Fruit fly (Drosophila melanogaster) whole organism, embryonic: Measurements from ENCODE around the gene Tbc1d22.

Source experiments
- CG1233 ChIP-seq: fragments of 200-800 bp; sonication (Bioruptor generic); optimal IDR thresholded peaks from 4 replicates; lab custom pipeline; 2018; ENCODE audit warnings: missing biosample characterization, mild to moderate bottlenecking, missing genetic modification characterization
- CG15011 ChIP-seq: fragments of 200-800 bp; sonication (Bioruptor generic); optimal IDR thresholded peaks from 3 replicates; lab custom pipeline; 2018; ENCODE audit warnings: missing biosample characterization, mild to moderate bottlenecking, missing genetic modification characterization
- CG17829 ChIP-seq: fragments of 200-800 bp; optimal IDR thresholded peaks from 2 replicates; lab custom pipeline; 2019; ENCODE audit warnings: missing biosample characterization, mild to moderate bottlenecking, missing genetic modification characterization, moderate library complexity
- CG8359 ChIP-seq: fragments of 200-800 bp; sonication (Bioruptor generic); optimal IDR thresholded peaks from 2 replicates; lab custom pipeline; 2017; ENCODE audit warnings: missing biosample characterization, mild to moderate bottlenecking, missing genetic modification characterization, borderline replicate concordance
- CrebB ChIP-seq: fragments of 200-800 bp; sonication (Bioruptor generic); optimal IDR thresholded peaks from 3 replicates; lab custom pipeline; 2018; ENCODE audit warnings: missing biosample characterization, mild to moderate bottlenecking, missing genetic modification characterization
- Dfd ChIP-seq, 2 experiments: fragments of >200 bp; optimal IDR thresholded peaks; 2 replicates each; lab custom pipeline; 2017; ENCODE audit warnings: missing biosample characterization in 2 of 2, missing genetic modification characterization in 2 of 2
- Lhr ChIP-seq: fragments of 200-800 bp; sonication (Bioruptor generic); optimal IDR thresholded peaks from 3 replicates; lab custom pipeline; 2017; ENCODE audit warnings: mild to moderate bottlenecking, missing biosample characterization, missing genetic modification reagents, missing genetic modification characterization
- NC2β ChIP-seq: fragments of 200-800 bp; sonication (Bioruptor generic); optimal IDR thresholded peaks from 2 replicates; lab custom pipeline; 2016; ENCODE audit warnings: missing biosample characterization, missing genetic modification characterization
- Sry-δ ChIP-seq: fragments of 200-800 bp; sonication (Bioruptor generic); optimal IDR thresholded peaks from 2 replicates; lab custom pipeline; 2016; ENCODE audit warnings: missing biosample characterization, missing genetic modification characterization
- Ssrp ChIP-seq: fragments of 200-800 bp; sonication (Bioruptor generic); optimal IDR thresholded peaks from 2 replicates; lab custom pipeline; 2018; ENCODE audit warnings: missing biosample characterization, mild to moderate bottlenecking, missing genetic modification characterization, moderate library complexity
- ato ChIP-seq: fragments of 200-800 bp; sonication (Bioruptor generic); IDR thresholded peaks from 2 replicates; pipeline ENCODE4 v1.3.6; 2022; ENCODE audit warnings: missing biosample characterization, missing genetic modification characterization; ENCODE audit not compliant: partially characterized antibody
- disco-r ChIP-seq: fragments of 200-800 bp; sonication (Bioruptor generic); optimal IDR thresholded peaks from 2 replicates; lab custom pipeline; 2016; ENCODE audit warnings: missing biosample characterization, missing genetic modification characterization
- org-1 ChIP-seq: fragments of 200-800 bp; sonication (Bioruptor generic); optimal IDR thresholded peaks from 2 replicates; lab custom pipeline; 2017; ENCODE audit warnings: missing biosample characterization, missing genetic modification characterization
- sens-2 ChIP-seq: fragments of 200-800 bp; sonication (Bioruptor generic); IDR thresholded peaks from 2 replicates; pipeline ENCODE4 v1.3.6; 2022; ENCODE audit warnings: missing biosample characterization, missing genetic modification characterization

DNA sequence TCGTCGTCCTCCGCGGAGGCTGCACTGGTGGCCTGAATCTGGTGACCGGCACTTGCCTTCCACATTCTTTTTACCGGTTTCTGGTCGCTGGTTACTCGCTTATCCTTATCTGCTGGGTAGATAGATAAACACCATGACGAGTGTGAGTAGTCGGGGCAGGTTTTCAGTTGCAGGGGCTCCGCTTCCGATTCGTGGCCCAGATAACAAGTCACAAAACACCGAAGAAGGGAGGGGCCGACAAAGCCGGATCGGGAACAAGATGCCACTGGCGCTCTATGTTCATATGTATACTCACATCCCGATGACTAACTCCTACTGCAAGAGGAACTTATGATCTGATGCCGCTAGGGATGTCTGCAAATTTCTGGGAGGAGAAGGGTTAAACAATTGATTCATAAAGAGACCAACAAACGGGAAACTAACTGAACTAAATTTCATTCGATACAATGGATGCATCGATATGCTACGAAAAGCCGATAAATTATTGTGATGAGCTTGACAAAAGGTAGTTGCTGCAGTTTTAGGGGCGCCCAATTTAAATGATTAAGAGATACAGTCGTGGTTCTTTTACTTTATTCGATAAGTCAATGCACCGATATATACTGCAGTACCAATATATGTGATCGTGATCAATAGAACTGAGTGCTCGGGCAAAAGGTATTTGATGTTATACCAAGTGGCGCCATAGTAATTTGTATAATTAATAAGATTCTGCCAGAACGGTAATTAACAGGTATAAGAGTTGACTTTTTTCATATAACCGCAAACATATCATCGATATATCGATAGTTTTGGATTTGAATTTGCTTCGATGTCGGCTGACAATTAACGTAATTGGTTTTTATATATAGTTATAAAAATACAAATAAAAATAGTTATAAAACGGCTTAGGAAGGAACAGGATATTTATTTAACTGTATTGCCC, 37.7 kb upstream of the Tbc1d22 start, which contains the start of gene Cortactin:
- TF ChIP-seq CG8359 (GFP tag; lab: Kevin White, UChicago) (no peak), Dfd (GFP tag; optimal IDR thresholded peaks at IDR 0.05; lab: Kevin White, UChicago) (no peak), CG15011 (no peak), NC2β (GFP tag; lab: Kevin White, UChicago) (no peak), CG17829 (tag; lab: Kevin White, UChicago) (peak; percentile 10), org-1 (GFP tag; lab: Kevin White, UChicago) (no peak), Sry-δ (GFP tag; lab: Kevin White, UChicago) (peak; percentile 84), CG1233 (no peak), sens-2 (GFP tag; lab: Robert Waterston, UW) (no peak), Ssrp (no peak), disco-r (no peak), ato (GFP tag; lab: Robert Waterston, UW) (peak; percentile 90), CrebB (tag; lab: Kevin White, UChicago) (no peak), Lhr (GFP tag; lab: Kevin White, UChicago) (peak; percentile 9)
